Fruit fly (Drosophila melanogaster) whole organism, embryonic: ENCODE results near the gene CG16758.
A peak's percentile ranks its signal among the peaks of the same experiment; 100 is the strongest.

Experiments used
- B-H1 ChIP-seq: fragments of 200-800 bp; sonication (Bioruptor generic); IDR thresholded peaks from 3 replicates; pipeline ENCODE4 v1.3.6; 2022; ENCODE audit warnings: missing biosample characterization, missing genetic modification characterization
- CG1024 ChIP-seq: fragments of 200-800 bp; sonication (Bioruptor generic); IDR thresholded peaks from 2 replicates; pipeline ENCODE4 v1.3.6; 2022; ENCODE audit warnings: missing biosample characterization, missing genetic modification characterization
- CG10267 ChIP-seq: fragments of 200-800 bp; sonication (Bioruptor generic); optimal IDR thresholded peaks from 2 replicates; lab custom pipeline; 2018; ENCODE audit warnings: missing biosample characterization, mild to moderate bottlenecking, missing genetic modification characterization, moderate library complexity
- CG10274 ChIP-seq: fragments of 200-800 bp; sonication (Bioruptor generic); optimal IDR thresholded peaks from 3 replicates; lab custom pipeline; 2017; ENCODE audit warnings: missing biosample characterization, mild to moderate bottlenecking, missing genetic modification characterization
- CG12659 ChIP-seq: fragments of 200-800 bp; sonication (Bioruptor generic); optimal IDR thresholded peaks from 3 replicates; lab custom pipeline; 2017; ENCODE audit warnings: mild to moderate bottlenecking, missing biosample characterization, missing genetic modification reagents, missing genetic modification characterization
- CG14667 ChIP-seq: fragments of 200-800 bp; sonication (Bioruptor generic); IDR thresholded peaks from 2 replicates; pipeline ENCODE4 v1.3.6; 2022; ENCODE audit warnings: missing biosample characterization, missing genetic modification characterization
- CG17612 ChIP-seq: fragments of 200-800 bp; sonication (Bioruptor generic); IDR thresholded peaks from 2 replicates; pipeline ENCODE4 v1.3.6; 2022; ENCODE audit warnings: missing biosample characterization, missing genetic modification characterization
- CG17829 ChIP-seq: fragments of 200-800 bp; optimal IDR thresholded peaks from 2 replicates; lab custom pipeline; 2019; ENCODE audit warnings: missing biosample characterization, mild to moderate bottlenecking, missing genetic modification characterization, moderate library complexity
- CG30431 ChIP-seq: fragments of 200-800 bp; sonication (Bioruptor generic); optimal IDR thresholded peaks from 2 replicates; lab custom pipeline; 2017; ENCODE audit warnings: missing biosample characterization, missing genetic modification characterization
- CG31388 ChIP-seq: fragments of 200-800 bp; sonication (Bioruptor generic); optimal IDR thresholded peaks from 2 replicates; lab custom pipeline; 2016; ENCODE audit warnings: missing biosample characterization, missing genetic modification characterization
- CG3407 ChIP-seq: fragments of 200-800 bp; sonication (Bioruptor generic); optimal IDR thresholded peaks from 2 replicates; lab custom pipeline; 2018; ENCODE audit warnings: missing biosample characterization, mild to moderate bottlenecking, missing genetic modification characterization
- CG4282 ChIP-seq: fragments of 200-800 bp; sonication (Bioruptor generic); optimal IDR thresholded peaks from 2 replicates; lab custom pipeline; 2016; ENCODE audit warnings: missing biosample characterization, missing genetic modification characterization
- CG4328 ChIP-seq: fragments of 200-800 bp; sonication (Bioruptor generic); optimal IDR thresholded peaks from 3 replicates; lab custom pipeline; 2017; ENCODE audit warnings: missing biosample characterization, missing genetic modification reagents, missing genetic modification characterization
- CG43689 ChIP-seq: fragments of 200-800 bp; sonication (Bioruptor generic); IDR thresholded peaks from 2 replicates; pipeline ENCODE4 v1.3.6; 2022; ENCODE audit warnings: missing biosample characterization, missing genetic modification characterization
- CG4730 ChIP-seq: fragments of 200-800 bp; sonication (Bioruptor generic); IDR thresholded peaks from 2 replicates; pipeline ENCODE4 v1.3.6; 2022; ENCODE audit warnings: missing biosample characterization, missing genetic modification characterization
- CG6683 ChIP-seq: fragments of 200-800 bp; sonication (Bioruptor generic); optimal IDR thresholded peaks from 2 replicates; lab custom pipeline; 2017; ENCODE audit warnings: missing biosample characterization, mild to moderate bottlenecking, missing genetic modification characterization, missing genetic modification reagents
- CG6689 ChIP-seq: fragments of 200-800 bp; sonication (Bioruptor generic); IDR thresholded peaks from 2 replicates; pipeline ENCODE4 v1.3.6; 2022; ENCODE audit warnings: missing biosample characterization, missing genetic modification characterization
- CG6791 ChIP-seq: fragments of 200-800 bp; sonication (Bioruptor generic); IDR thresholded peaks from 3 replicates; pipeline ENCODE4 v1.3.6; 2022; ENCODE audit warnings: missing biosample characterization, missing genetic modification characterization; ENCODE audit not compliant: partially characterized antibody
- CG6813 ChIP-seq: fragments of 200-800 bp; sonication (Bioruptor generic); optimal IDR thresholded peaks from 2 replicates; lab custom pipeline; 2017; ENCODE audit warnings: missing biosample characterization, missing genetic modification characterization, mild to moderate bottlenecking, moderate library complexity, missing genetic modification reagents
- CG7271 ChIP-seq: fragments of 200-800 bp; sonication (Bioruptor generic); optimal IDR thresholded peaks from 2 replicates; lab custom pipeline; 2018; ENCODE audit warnings: missing biosample characterization, mild to moderate bottlenecking, missing genetic modification characterization, moderate library complexity
- CrebB ChIP-seq: fragments of 200-800 bp; sonication (Bioruptor generic); optimal IDR thresholded peaks from 3 replicates; lab custom pipeline; 2018; ENCODE audit warnings: missing biosample characterization, mild to moderate bottlenecking, missing genetic modification characterization
- D19A ChIP-seq: fragments of 200-800 bp; optimal IDR thresholded peaks from 3 replicates; lab custom pipeline; 2019; ENCODE audit warnings: missing biosample characterization, mild to moderate bottlenecking, missing genetic modification characterization, moderate library complexity
- D19B ChIP-seq: fragments of 200-800 bp; sonication (Bioruptor generic); optimal IDR thresholded peaks from 2 replicates; lab custom pipeline; 2017; ENCODE audit warnings: missing biosample characterization, mild to moderate bottlenecking, missing genetic modification characterization
- Dek ChIP-seq: fragments of 200-800 bp; sonication (Bioruptor generic); optimal IDR thresholded peaks from 3 replicates; lab custom pipeline; 2019; ENCODE audit warnings: missing biosample characterization, mild to moderate bottlenecking, missing genetic modification characterization, moderate library complexity
- Dip2 ChIP-seq: fragments of 200-800 bp; sonication (Bioruptor generic); IDR thresholded peaks from 2 replicates; pipeline ENCODE4 v1.3.6; 2022; ENCODE audit warnings: missing biosample characterization, missing genetic modification characterization
- H15 ChIP-seq: fragments of 200-800 bp; sonication (Bioruptor generic); IDR thresholded peaks from 3 replicates; pipeline ENCODE4 v1.3.6; 2022; ENCODE audit warnings: missing biosample characterization, missing genetic modification characterization
- Lim3 ChIP-seq: fragments of 200-800 bp; sonication (Bioruptor generic); IDR thresholded peaks from 2 replicates; pipeline ENCODE4 v1.3.6; 2022; ENCODE audit warnings: missing biosample characterization, missing genetic modification characterization
- NC2β ChIP-seq: fragments of 200-800 bp; sonication (Bioruptor generic); optimal IDR thresholded peaks from 2 replicates; lab custom pipeline; 2016; ENCODE audit warnings: missing biosample characterization, missing genetic modification characterization
- Nf-YA ChIP-seq: fragments of 200-800 bp; sonication (Bioruptor generic); IDR thresholded peaks from 2 replicates; pipeline ENCODE4 v1.3.6; 2022; ENCODE audit warnings: missing biosample characterization, missing genetic modification characterization
- Pdp1 ChIP-seq, 2 experiments: fragments of 200-800 bp; sonication (Bioruptor generic); optimal IDR thresholded peaks; 3 replicates each; lab custom pipeline; 2016; ENCODE audit warnings: missing biosample characterization in 2 of 2, missing genetic modification characterization in 2 of 2, mild to moderate bottlenecking in 1 of 2, moderate library complexity in 1 of 2
- Poxn ChIP-seq: fragments of 200-800 bp; sonication (Bioruptor generic); IDR thresholded peaks from 2 replicates; pipeline ENCODE4 v1.3.6; 2022; ENCODE audit warnings: missing biosample characterization, missing genetic modification characterization
- Ravus ChIP-seq: fragments of 200-800 bp; sonication (Bioruptor generic); IDR thresholded peaks from 2 replicates; pipeline ENCODE4 v1.3.6; 2022; ENCODE audit warnings: missing biosample characterization, missing genetic modification characterization
- Rfx ChIP-seq: fragments of 200-800 bp; sonication (Bioruptor generic); IDR thresholded peaks from 2 replicates; pipeline ENCODE4 v1.3.6; 2022; ENCODE audit warnings: missing biosample characterization, missing genetic modification characterization
- Xrp1 ChIP-seq: fragments of 200-800 bp; sonication (Bioruptor generic); IDR thresholded peaks from 2 replicates; pipeline ENCODE4 v1.3.6; 2022; ENCODE audit warnings: missing biosample characterization, missing genetic modification characterization
- YL-1 ChIP-seq: fragments of 200-800 bp; sonication (Bioruptor generic); optimal IDR thresholded peaks from 3 replicates; lab custom pipeline; 2017; ENCODE audit warnings: missing biosample characterization, mild to moderate bottlenecking, missing genetic modification characterization
- ac ChIP-seq: fragments of 200-800 bp; sonication (Bioruptor generic); optimal IDR thresholded peaks from 3 replicates; lab custom pipeline; 2017; ENCODE audit warnings: missing biosample characterization, mild to moderate bottlenecking, missing genetic modification characterization
- amos ChIP-seq: fragments of 200-800 bp; sonication (Bioruptor generic); IDR thresholded peaks from 2 replicates; pipeline ENCODE4 v1.3.6; 2022; ENCODE audit warnings: missing biosample characterization, missing genetic modification characterization; ENCODE audit not compliant: partially characterized antibody
- bab2 ChIP-seq: fragments of 200-800 bp; sonication (Bioruptor generic); optimal IDR thresholded peaks from 2 replicates; lab custom pipeline; 2016; ENCODE audit warnings: missing biosample characterization, missing genetic modification characterization
- chn ChIP-seq: fragments of 200-800 bp; sonication (Bioruptor generic); optimal IDR thresholded peaks from 2 replicates; lab custom pipeline; 2016; ENCODE audit warnings: missing biosample characterization, missing genetic modification characterization
- dysf ChIP-seq: fragments of 200-800 bp; sonication (Bioruptor generic); IDR thresholded peaks from 3 replicates; pipeline ENCODE4 v1.3.6; 2022; ENCODE audit warnings: missing biosample characterization, missing genetic modification characterization
- ham ChIP-seq: fragments of 200-800 bp; sonication (Bioruptor generic); IDR thresholded peaks from 2 replicates; pipeline ENCODE4 v1.3.6; 2022; ENCODE audit warnings: missing biosample characterization, missing genetic modification characterization
- kni ChIP-seq: fragments of 200-800 bp; sonication (Bioruptor generic); optimal IDR thresholded peaks from 3 replicates; lab custom pipeline; 2017; ENCODE audit warnings: mild to moderate bottlenecking, missing biosample characterization, missing genetic modification reagents, missing genetic modification characterization
- nerfin-1 ChIP-seq: fragments of 200-800 bp; sonication (Bioruptor generic); optimal IDR thresholded peaks from 3 replicates; lab custom pipeline; 2019; ENCODE audit warnings: missing biosample characterization, mild to moderate bottlenecking, missing genetic modification characterization, moderate library complexity
- otp ChIP-seq: fragments of 200-800 bp; sonication (Bioruptor generic); IDR thresholded peaks from 3 replicates; pipeline ENCODE4, ENCODE4 v1.3.6; 2022; ENCODE audit warnings: missing biosample characterization, missing genetic modification characterization
- schlank ChIP-seq: fragments of 200-800 bp; sonication (Bioruptor generic); optimal IDR thresholded peaks from 2 replicates; lab custom pipeline; 2018; ENCODE audit warnings: missing biosample characterization, mild to moderate bottlenecking, missing genetic modification characterization
- sim ChIP-seq: fragments of 200-800 bp; sonication (Bioruptor generic); IDR thresholded peaks from 2 replicates; pipeline ENCODE4 v1.3.6; 2022; ENCODE audit warnings: missing biosample characterization, missing genetic modification characterization
- sisA ChIP-seq: fragments of 200-800 bp; sonication (Bioruptor generic); IDR thresholded peaks from 2 replicates; pipeline ENCODE4 v1.3.6; 2022; ENCODE audit warnings: missing biosample characterization, missing genetic modification characterization
- slbo ChIP-seq: fragments of 200-800 bp; sonication (Bioruptor generic); IDR thresholded peaks from 2 replicates; pipeline ENCODE4 v1.3.6; 2022; ENCODE audit warnings: missing biosample characterization, missing genetic modification characterization
- slou ChIP-seq: fragments of 200-800 bp; sonication (Bioruptor generic); optimal IDR thresholded peaks from 3 replicates; lab custom pipeline; 2016; ENCODE audit warnings: missing biosample characterization, missing genetic modification characterization
- sna ChIP-seq: fragments of 200-800 bp; sonication (Bioruptor generic); IDR thresholded peaks from 2 replicates; pipeline ENCODE4 v1.3.6; 2022; ENCODE audit warnings: missing biosample characterization, missing genetic modification characterization; ENCODE audit not compliant: partially characterized antibody
- tx ChIP-seq: fragments of 200-800 bp; sonication (Bioruptor generic); optimal IDR thresholded peaks from 2 replicates; lab custom pipeline; 2016; ENCODE audit warnings: missing biosample characterization, missing genetic modification characterization
- vvl ChIP-seq: fragments of 200-800 bp; sonication (Bioruptor generic); IDR thresholded peaks from 2 replicates; pipeline ENCODE4 v1.3.6; 2022; ENCODE audit warnings: missing biosample characterization, missing genetic modification characterization

Gene CG16758

DNA sequence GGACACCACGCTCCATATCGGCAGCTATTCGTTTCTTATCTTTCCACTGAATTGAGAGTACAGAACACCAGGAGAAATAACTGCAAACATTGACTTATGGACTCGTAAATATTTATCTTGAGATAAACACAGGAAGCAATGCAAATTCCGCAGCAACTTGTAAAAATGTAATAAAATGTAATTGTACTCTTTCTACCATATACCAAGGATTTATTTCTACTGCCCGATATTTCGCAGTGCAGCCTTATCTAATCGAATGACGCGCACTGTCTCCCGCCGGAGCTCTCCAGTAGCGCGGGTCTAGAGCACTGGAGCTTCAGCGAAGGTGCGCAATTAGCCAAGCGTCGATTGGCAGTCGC is 9.2 kb downstream of the CG16758 start (continued):
- peak; percentile 80 for TF ChIP-seq CG12659 (GFP tag; lab: Kevin White, UChicago)
- TF ChIP-seq CG6791 (GFP tag; lab: Robert Waterston, UW) = no peak
- peak; percentile 79 for TF ChIP-seq Dek
- TF ChIP-seq kni (GFP tag; lab: Kevin White, UChicago) = no peak
- TF ChIP-seq CG31388 (GFP tag; lab: Kevin White, UChicago) = peak; percentile 73
- TF ChIP-seq ac (GFP tag; lab: Kevin White, UChicago) = peak; percentile 39
- TF ChIP-seq chn (GFP tag; lab: Kevin White, UChicago) = peak; percentile 33
- TF ChIP-seq Rfx (GFP tag; lab: Robert Waterston, UW) = peak; percentile 96
- TF ChIP-seq D19A = peak; percentile 77
- peak; percentile 6 for TF ChIP-seq tx (GFP tag; lab: Kevin White, UChicago)
- peak; percentile 78 for TF ChIP-seq CG17829 (tag; lab: Kevin White, UChicago)
- peak; percentile 87 for TF ChIP-seq H15 (GFP tag; lab: Robert Waterston, UW)
- peak; percentile 81 for TF ChIP-seq CG10274 (GFP tag; lab: Kevin White, UChicago)
- peak; percentile 65 for TF ChIP-seq CrebB (tag; lab: Kevin White, UChicago)
- TF ChIP-seq CG4730 (GFP tag; lab: Robert Waterston, UW) = peak; percentile 88
- TF ChIP-seq CG30431 (GFP tag; lab: Kevin White, UChicago) = peak; percentile 27
- no peak for TF ChIP-seq YL-1 (GFP tag; lab: Kevin White, UChicago)
- peak; percentile 57; the same call in 1 of the 2 replicates for TF ChIP-seq Dip2 (GFP tag; lab: Robert Waterston, UW)
- TF ChIP-seq Ravus = peak; percentile 69
- TF ChIP-seq bab2 = peak; percentile 89
- TF ChIP-seq amos (GFP tag; lab: Robert Waterston, UW) = no peak
- TF ChIP-seq Poxn (GFP tag; lab: Robert Waterston, UW) = peak; percentile 72
- peak; percentile 92 for TF ChIP-seq vvl (GFP tag; lab: Robert Waterston, UW)
- TF ChIP-seq Xrp1 = peak; percentile 89
- TF ChIP-seq CG10267 (tag; lab: Kevin White, UChicago) = peak; percentile 75
- peak; percentile 80 for TF ChIP-seq CG43689 (GFP tag; lab: Robert Waterston, UW)
- no peak for TF ChIP-seq CG4282 (GFP tag; lab: Kevin White, UChicago)
- peak; percentile 33 for TF ChIP-seq NC2β (GFP tag; lab: Kevin White, UChicago)
- TF ChIP-seq sisA (GFP tag; lab: Robert Waterston, UW) = peak; percentile 90
- TF ChIP-seq CG6683 = peak; percentile 63
- no peak for TF ChIP-seq sna (GFP tag; lab: Robert Waterston, UW)
- TF ChIP-seq nerfin-1 (tag; lab: Kevin White, UChicago) = peak; percentile 76
- peak; percentile 83 for TF ChIP-seq D19B
- peak; percentile 34 for TF ChIP-seq slou (GFP tag; lab: Kevin White, UChicago)
- TF ChIP-seq slbo = peak; percentile 93
- no peak for TF ChIP-seq CG7271 (tag; lab: Kevin White, UChicago)
- TF ChIP-seq CG6813 = peak; percentile 86
- peak; percentile 85 for TF ChIP-seq CG17612
- TF ChIP-seq Pdp1 (GFP tag; optimal IDR thresholded peaks at IDR 0.05; lab: Kevin White, UChicago) = peak; percentile 81 to 90
- peak; percentile 80 for TF ChIP-seq B-H1
- peak; percentile 87 for TF ChIP-seq CG6689 (GFP tag; lab: Robert Waterston, UW)
- TF ChIP-seq Nf-YA = peak; percentile 69; the same call in 1 of the 2 replicates
- peak; percentile 87 for TF ChIP-seq schlank (tag; lab: Kevin White, UChicago)
- peak; percentile 80 for TF ChIP-seq CG1024 (GFP tag; lab: Robert Waterston, UW)
- peak; percentile 84 for TF ChIP-seq otp (GFP tag; lab: Robert Waterston, UW)
- peak; percentile 87 for TF ChIP-seq CG14667 (GFP tag; lab: Robert Waterston, UW)
- TF ChIP-seq CG4328 (GFP tag; lab: Kevin White, UChicago) = peak; percentile 66
- peak; percentile 61 for TF ChIP-seq sim (GFP tag; lab: Robert Waterston, UW)
- peak; percentile 95 for TF ChIP-seq dysf
- TF ChIP-seq ham = peak; percentile 80
- peak; percentile 39; the same call in 1 of the 2 replicates for TF ChIP-seq Lim3
- no peak for TF ChIP-seq CG3407 (GFP tag; lab: Kevin White, UChicago)
